Worm (Caenorhabditis elegans) whole organism, L2 larva: ENCODE results near the gene T28C12.1.
A peak's percentile ranks its signal among the peaks of the same experiment; 100 is the strongest.

ENCODE experiments used
- C34F6.9 ChIP-seq: fragments of 150-350 bp; optimal IDR thresholded peaks from 2 replicates; lab custom pipeline; 2014; ENCODE audit warnings: missing biosample characterization, missing genetic modification characterization
- F13H6.1 ChIP-seq: sonication (generic microtip); optimal IDR thresholded peaks from 2 replicates; lab custom pipeline; 2016; ENCODE audit warnings: missing genetic modification characterization, missing compliant biosample characterization
- R02D3.7 ChIP-seq: fragments of 150-350 bp; optimal IDR thresholded peaks from 2 replicates; lab custom pipeline; 2014; ENCODE audit warnings: missing biosample characterization, missing genetic modification characterization
- Y55F3AM.14 ChIP-seq: fragments of 200-800 bp; sonication (Bioruptor generic); optimal IDR thresholded peaks from 2 replicates; lab custom pipeline; 2018; ENCODE audit warnings: mild to moderate bottlenecking, missing genetic modification characterization, missing compliant biosample characterization
- ZK546.5 ChIP-seq: sonication (generic microtip); optimal IDR thresholded peaks from 2 replicates; lab custom pipeline; 2017; ENCODE audit warnings: missing biosample characterization, missing genetic modification characterization
- alr-1 ChIP-seq: fragments of 150-350 bp; optimal IDR thresholded peaks from 2 replicates; lab custom pipeline; 2014; ENCODE audit warnings: missing biosample characterization, missing genetic modification characterization
- aly-2 ChIP-seq: fragments of 150-350 bp; optimal IDR thresholded peaks from 2 replicates; lab custom pipeline; 2014; ENCODE audit warnings: missing biosample characterization, missing genetic modification characterization
- ama-1 ChIP-seq: fragments of 150-350 bp; optimal IDR thresholded peaks from 2 replicates; lab custom pipeline; 2018; ENCODE audit warnings: inconsistent platforms
- blmp-1 ChIP-seq: sonication (generic microtip); optimal IDR thresholded peaks from 2 replicates; lab custom pipeline; 2017; ENCODE audit warnings: missing genetic modification characterization, mild to moderate bottlenecking, missing compliant biosample characterization, antibody characterized with exemption, moderate library complexity; ENCODE audit not compliant: insufficient read depth
- ceh-16 ChIP-seq: fragments of 150-350 bp; optimal IDR thresholded peaks from 2 replicates; lab custom pipeline; 2014; ENCODE audit warnings: missing biosample characterization, missing genetic modification characterization
- ceh-82 ChIP-seq: fragments of 150-350 bp; optimal IDR thresholded peaks from 2 replicates; lab custom pipeline; 2014; ENCODE audit warnings: missing biosample characterization, missing genetic modification characterization
- crh-2 ChIP-seq: sonication (generic microtip); optimal IDR thresholded peaks from 2 replicates; lab custom pipeline; 2017; ENCODE audit warnings: missing biosample characterization, missing genetic modification characterization
- dmd-4 ChIP-seq: sonication (generic microtip); optimal IDR thresholded peaks from 2 replicates; lab custom pipeline; 2017; ENCODE audit warnings: missing biosample characterization, missing genetic modification characterization
- egl-27 ChIP-seq: sonication (generic microtip); optimal IDR thresholded peaks from 3 replicates; lab custom pipeline; 2017; ENCODE audit warnings: missing biosample characterization, missing genetic modification reagents, missing genetic modification characterization
- elt-1 ChIP-seq: fragments of 150-350 bp; optimal IDR thresholded peaks from 2 replicates; lab custom pipeline; 2014; ENCODE audit warnings: missing biosample characterization, missing genetic modification characterization
- elt-3 ChIP-seq: sonication (generic microtip); optimal IDR thresholded peaks from 2 replicates; lab custom pipeline; 2017; ENCODE audit warnings: missing biosample characterization, missing genetic modification characterization
- fos-1 ChIP-seq: fragments of 150-350 bp; optimal IDR thresholded peaks from 2 replicates; lab custom pipeline; 2014; ENCODE audit warnings: missing biosample characterization, missing genetic modification characterization
- gmeb-1 ChIP-seq: fragments of 150-350 bp; optimal IDR thresholded peaks from 2 replicates; lab custom pipeline; 2014; ENCODE audit warnings: missing biosample characterization, missing genetic modification characterization
- lin-11 ChIP-seq: fragments of 150-350 bp; sonication (generic microtip); optimal IDR thresholded peaks from 2 replicates; lab custom pipeline; 2014; ENCODE audit warnings: missing biosample characterization, missing genetic modification characterization, inconsistent platforms, mixed read lengths
- lin-13 ChIP-seq: fragments of 150-350 bp; optimal IDR thresholded peaks from 2 replicates; lab custom pipeline; 2014; ENCODE audit warnings: missing biosample characterization, missing genetic modification reagents, missing genetic modification characterization
- lin-39 ChIP-seq: fragments of 150-350 bp; optimal IDR thresholded peaks from 2 replicates; lab custom pipeline; 2014; ENCODE audit warnings: missing biosample characterization, missing genetic modification reagents, missing genetic modification characterization
- lsy-2 ChIP-seq, 2 experiments: fragments of 150-350 bp in 1 of 2; sonication (generic microtip) in 1 of 2; optimal IDR thresholded peaks; 2 replicates each; lab custom pipeline; 2014 to 2017; ENCODE audit warnings: missing biosample characterization in 2 of 2, missing genetic modification characterization in 2 of 2
- mab-5 ChIP-seq: fragments of 150-350 bp; optimal IDR thresholded peaks from 2 replicates; lab custom pipeline; 2014; ENCODE audit warnings: missing biosample characterization, missing genetic modification characterization
- mbf-1 ChIP-seq: sonication (generic microtip); optimal IDR thresholded peaks from 2 replicates; lab custom pipeline; 2017; ENCODE audit warnings: missing biosample characterization, missing genetic modification characterization
- mdl-1 ChIP-seq, 2 experiments: fragments of 150-350 bp in 1 of 2; sonication (generic microtip) in 1 of 2; optimal IDR thresholded peaks; 2 replicates each; lab custom pipeline; 2017; ENCODE audit warnings: missing biosample characterization in 2 of 2, missing genetic modification characterization in 2 of 2
- nhr-10 ChIP-seq: sonication (generic microtip); optimal IDR thresholded peaks from 2 replicates; lab custom pipeline; 2017; ENCODE audit warnings: missing biosample characterization, missing genetic modification characterization
- nhr-11 ChIP-seq: fragments of 150-350 bp; optimal IDR thresholded peaks from 2 replicates; lab custom pipeline; 2014; ENCODE audit warnings: missing biosample characterization, missing genetic modification characterization
- nhr-12 ChIP-seq: fragments of 150-350 bp; optimal IDR thresholded peaks from 2 replicates; lab custom pipeline; 2014; ENCODE audit warnings: missing biosample characterization, missing genetic modification characterization
- nhr-129 ChIP-seq: fragments of 150-350 bp; optimal IDR thresholded peaks from 2 replicates; lab custom pipeline; 2014; ENCODE audit warnings: missing biosample characterization, missing genetic modification characterization
- nhr-21 ChIP-seq: fragments of 150-350 bp; optimal IDR thresholded peaks from 2 replicates; lab custom pipeline; 2014; ENCODE audit warnings: missing biosample characterization, missing genetic modification characterization
- nhr-23 ChIP-seq: fragments of 150-350 bp; optimal IDR thresholded peaks from 2 replicates; lab custom pipeline; 2014; ENCODE audit warnings: missing biosample characterization, missing genetic modification reagents, missing genetic modification characterization
- nhr-237 ChIP-seq: fragments of 150-350 bp; optimal IDR thresholded peaks from 2 replicates; lab custom pipeline; 2014; ENCODE audit warnings: missing biosample characterization, missing genetic modification characterization
- nhr-25 ChIP-seq: fragments of 150-350 bp; sonication (generic microtip); optimal IDR thresholded peaks from 3 replicates; lab custom pipeline; 2014; ENCODE audit warnings: missing biosample characterization, missing genetic modification characterization
- nhr-6 ChIP-seq: fragments of 150-350 bp; optimal IDR thresholded peaks from 2 replicates; lab custom pipeline; 2014; ENCODE audit warnings: missing biosample characterization, missing genetic modification characterization
- nhr-77 ChIP-seq: fragments of 150-350 bp; optimal IDR thresholded peaks from 2 replicates; lab custom pipeline; 2014; ENCODE audit warnings: missing biosample characterization, missing genetic modification characterization
- peb-1 ChIP-seq: fragments of 150-350 bp; optimal IDR thresholded peaks from 2 replicates; lab custom pipeline; 2014; ENCODE audit warnings: missing biosample characterization, missing genetic modification characterization
- sem-4 ChIP-seq: fragments of 150-350 bp; optimal IDR thresholded peaks from 2 replicates; lab custom pipeline; 2014; ENCODE audit warnings: missing biosample characterization, missing genetic modification reagents, missing genetic modification characterization
- skn-1 ChIP-seq: sonication (generic microtip); optimal IDR thresholded peaks from 2 replicates; lab custom pipeline; 2017; ENCODE audit warnings: missing biosample characterization, missing genetic modification characterization
- sma-3 ChIP-seq: sonication (generic microtip); optimal IDR thresholded peaks from 2 replicates; lab custom pipeline; 2016; ENCODE audit warnings: missing genetic modification reagents, missing genetic modification characterization, missing compliant biosample characterization
- sma-9 ChIP-seq, 2 experiments: fragments of 150-350 bp in 1 of 2; sonication (generic microtip) in 1 of 2; optimal IDR thresholded peaks; 2 replicates each; lab custom pipeline; 2014 to 2016; ENCODE audit warnings: missing genetic modification characterization in 2 of 2, mild to moderate bottlenecking in 1 of 2, missing biosample characterization in 1 of 2, missing compliant biosample characterization in 1 of 2, missing genetic modification reagents in 1 of 2, moderate library complexity in 1 of 2
- snpc-4 ChIP-seq: fragments of 150-350 bp; optimal IDR thresholded peaks from 2 replicates; lab custom pipeline; 2014; ENCODE audit warnings: missing biosample characterization, missing genetic modification characterization
- unc-39 ChIP-seq: fragments of 150-350 bp; optimal IDR thresholded peaks from 2 replicates; lab custom pipeline; 2014; ENCODE audit warnings: missing biosample characterization, missing genetic modification characterization
- unc-55 ChIP-seq: fragments of 150-350 bp; sonication (generic microtip); optimal IDR thresholded peaks from 3 replicates; lab custom pipeline; 2014; ENCODE audit warnings: missing biosample characterization, missing genetic modification reagents, missing genetic modification characterization
- unc-62 ChIP-seq: fragments of 150-350 bp; optimal IDR thresholded peaks from 2 replicates; lab custom pipeline; 2014; ENCODE audit warnings: missing biosample characterization, missing genetic modification reagents, missing genetic modification characterization
- zag-1 ChIP-seq: fragments of 150-350 bp; optimal IDR thresholded peaks from 2 replicates; lab custom pipeline; 2014; ENCODE audit warnings: missing biosample characterization, missing genetic modification characterization
- ztf-1 ChIP-seq: fragments of 200-800 bp; sonication (Bioruptor generic); conservative IDR thresholded peaks from 2 replicates; pipeline ENCODE4 v1.3.6; 2022; ENCODE audit warnings: missing genetic modification characterization, missing compliant biosample characterization
- ztf-11 ChIP-seq: sonication (generic microtip); optimal IDR thresholded peaks from 2 replicates; lab custom pipeline; 2017; ENCODE audit warnings: missing biosample characterization, missing genetic modification characterization
- ztf-4 ChIP-seq: fragments of 150-350 bp; optimal IDR thresholded peaks from 2 replicates; lab custom pipeline; 2014; ENCODE audit warnings: missing biosample characterization, missing genetic modification characterization

Gene T28C12.1

ce11 chrV:6319358-6319757 is 12.3 kb upstream of the T28C12.1 start:
- no peak for TF ChIP-seq peb-1
- no peak for TF ChIP-seq unc-39 (tag; lab: Kevin White, UChicago)
- no peak for TF ChIP-seq sem-4
- TF ChIP-seq alr-1 (tag; lab: Kevin White, UChicago) = no peak
- TF ChIP-seq unc-55 (GFP tag; lab: Kevin White, UChicago) = no peak
- no peak for TF ChIP-seq nhr-12
- TF ChIP-seq nhr-6 (tag; lab: Kevin White, UChicago) = no peak
- no peak for TF ChIP-seq snpc-4 (tag; lab: Kevin White, UChicago)
- TF ChIP-seq lin-39 (tag; lab: Kevin White, UChicago) = no peak
- TF ChIP-seq skn-1 (tag; lab: Kevin White, UChicago) = no peak
- TF ChIP-seq ztf-4 = no peak
- TF ChIP-seq fos-1 (tag; lab: Kevin White, UChicago) = no peak
- no peak for TF ChIP-seq ztf-11 (tag; lab: Kevin White, UChicago)
- TF ChIP-seq mbf-1 (tag; lab: Kevin White, UChicago) = no peak
- no peak for TF ChIP-seq C34F6.9 (tag; lab: Kevin White, UChicago)
- TF ChIP-seq mab-5 (tag; lab: Kevin White, UChicago) = no peak
- TF ChIP-seq nhr-237 (tag; lab: Kevin White, UChicago) = no peak
- no peak for TF ChIP-seq ZK546.5 (tag; lab: Kevin White, UChicago)
- TF ChIP-seq ama-1 (lab: Kevin White, UChicago) = no peak
- TF ChIP-seq ceh-16 (tag; lab: Kevin White, UChicago) = no peak
- TF ChIP-seq lin-13 (GFP tag; lab: Kevin White, UChicago) = no peak
- TF ChIP-seq mdl-1 (tag; optimal IDR thresholded peaks at IDR 0.05; lab: Kevin White, UChicago) = no peak
- no peak for TF ChIP-seq zag-1 (tag; lab: Kevin White, UChicago)
- no peak for TF ChIP-seq lin-11 (tag; lab: Kevin White, UChicago)
- TF ChIP-seq nhr-11 (tag; lab: Kevin White, UChicago) = no peak
- peak; percentile 68 for TF ChIP-seq sma-3 (GFP tag; lab: Kevin White, UChicago)
- TF ChIP-seq nhr-129 = no peak
- TF ChIP-seq dmd-4 = no peak
- TF ChIP-seq blmp-1 (tag; lab: Kevin White, UChicago) = peak; percentile 34
- no peak for TF ChIP-seq elt-1 (tag; lab: Kevin White, UChicago)
- no peak for TF ChIP-seq R02D3.7 (tag; lab: Kevin White, UChicago)
- no peak for TF ChIP-seq elt-3 (tag; lab: Kevin White, UChicago)
- TF ChIP-seq nhr-23 = no peak
- TF ChIP-seq Y55F3AM.14 (GFP tag; lab: Kevin White, UChicago) = no peak
- TF ChIP-seq ztf-1 (GFP tag; lab: Robert Waterston, UW) = no peak
- TF ChIP-seq gmeb-1 = no peak
- TF ChIP-seq sma-9 (GFP tag; optimal IDR thresholded peaks at IDR 0.05; lab: Kevin White, UChicago) = peak; percentile 79
- TF ChIP-seq sma-9 (tag; optimal IDR thresholded peaks at IDR 0.05; lab: Kevin White, UChicago) = no peak
- no peak for TF ChIP-seq nhr-77 (tag; lab: Kevin White, UChicago)
- TF ChIP-seq ceh-82 (tag; lab: Kevin White, UChicago) = no peak
- no peak for TF ChIP-seq unc-62 (GFP tag; lab: Kevin White, UChicago)
- peak; percentile 47 for TF ChIP-seq nhr-21 (tag; lab: Kevin White, UChicago)
- TF ChIP-seq egl-27 = no peak
- no peak for TF ChIP-seq lsy-2 (tag; optimal IDR thresholded peaks at IDR 0.05; lab: Kevin White, UChicago)
- TF ChIP-seq crh-2 (tag; lab: Kevin White, UChicago) = peak; percentile 10
- no peak for TF ChIP-seq aly-2 (tag; lab: Kevin White, UChicago)
- TF ChIP-seq nhr-25 (tag; lab: Kevin White, UChicago) = peak; percentile 5
- no peak for TF ChIP-seq nhr-10 (tag; lab: Kevin White, UChicago)
- no peak for TF ChIP-seq F13H6.1
